Fruit fly (Drosophila melanogaster): ENCODE measurements around the gene CG7201.

The CG7201 gene

dm6 chr3L:8306880-8307279 is 11.8 kb upstream of the CG7201 start, which contains the start of gene Gr66a:
Gene Gr66a (minus strand): TSS chr3L:8306980.
- TF ChIP-seq ovo (GFP tag; optimal IDR thresholded peaks at IDR 0.05) (no peak), CG12768 (GFP tag; optimal IDR thresholded peaks at IDR 0.05) (no peak), kay (GFP tag; ENCODE audit: borderline replicate concordance) (no peak), CG7045 (GFP tag; optimal IDR thresholded peaks at IDR 0.05) (no peak), cnc (optimal IDR thresholded peaks at IDR 0.05) (no peak)

dm6 chr3L:8303912-8304311 is 8.8 kb upstream of the CG7201 start, which contains the start of the genes CG7194 and Sbp2:
Gene CG7194 (minus strand): TSS chr3L:8304059.
Gene Sbp2 (plus strand): TSS chr3L:8304157.
- TF ChIP-seq CG12768 (GFP tag; optimal IDR thresholded peaks at IDR 0.05) (peak; percentile 18), CG11617 (GFP tag; optimal IDR thresholded peaks at IDR 0.05) (peak; percentile 9), CG33017 (tag; optimal IDR thresholded peaks at IDR 0.05) (peak; percentile 25), cic (GFP tag; optimal IDR thresholded peaks at IDR 0.05) (no peak), CG14711 (tag; optimal IDR thresholded peaks at IDR 0.05) (no peak), CG1620 (GFP tag; optimal IDR thresholded peaks at IDR 0.05) (no peak), bab1 (GFP tag; optimal IDR thresholded peaks at IDR 0.05) (peak; percentile 15)

dm6 chr3L:8299224-8300130 is 4.3 kb upstream of the CG7201 start, which contains the start of the genes Arl5 and CG13671:
Gene Arl5 (minus strand): TSS chr3L:8299839.
Gene CG13671 (plus strand): TSS chr3L:8300064.
- peak; percentile 66 for TF ChIP-seq CG1620 (GFP tag; optimal IDR thresholded peaks at IDR 0.05)
- no peak for TF ChIP-seq Hr96 (GFP tag; optimal IDR thresholded peaks at IDR 0.05)
- peak; percentile 60 for TF ChIP-seq Clk (GFP tag; optimal IDR thresholded peaks at IDR 0.05)
- TF ChIP-seq tj (GFP tag; optimal IDR thresholded peaks at IDR 0.05): peak; percentile 31
- no peak for TF ChIP-seq toe (GFP tag; optimal IDR thresholded peaks at IDR 0.05)
- TF ChIP-seq CG7045 (GFP tag; optimal IDR thresholded peaks at IDR 0.05): peak; percentile 66
- TF ChIP-seq CG5204 (GFP tag; optimal IDR thresholded peaks at IDR 0.05): no peak
- peak; percentile 57 for TF ChIP-seq CG12768 (GFP tag; optimal IDR thresholded peaks at IDR 0.05)
- peak; percentile 72 for TF ChIP-seq Crg-1 (GFP tag; optimal IDR thresholded peaks at IDR 0.05)
- TF ChIP-seq Mnt (GFP tag; optimal IDR thresholded peaks at IDR 0.05): peak; percentile 32
- peak; percentile 100 for TF ChIP-seq pad (GFP tag; optimal IDR thresholded peaks at IDR 0.05)
- TF ChIP-seq CG14711 (tag; optimal IDR thresholded peaks at IDR 0.05): peak; percentile 83
- peak; percentile 82 for TF ChIP-seq CG11617 (GFP tag; optimal IDR thresholded peaks at IDR 0.05)
- no peak for TF ChIP-seq cnc (optimal IDR thresholded peaks at IDR 0.05)
- peak; percentile 44 for TF ChIP-seq CG33017 (tag; optimal IDR thresholded peaks at IDR 0.05)
- TF ChIP-seq kay (GFP tag; ENCODE audit: borderline replicate concordance): no peak
- peak; percentile 80 for TF ChIP-seq CG7101 (tag; optimal IDR thresholded peaks at IDR 0.05)
- peak; percentile 84 for TF ChIP-seq bab1 (GFP tag; optimal IDR thresholded peaks at IDR 0.05)
- peak; percentile 54 for TF ChIP-seq cic (GFP tag; optimal IDR thresholded peaks at IDR 0.05)
- TF ChIP-seq ovo (GFP tag; optimal IDR thresholded peaks at IDR 0.05): peak; percentile 83

- TF ChIP-seq CG1620 (GFP tag; optimal IDR thresholded peaks at IDR 0.05) (no peak), Mnt (GFP tag; optimal IDR thresholded peaks at IDR 0.05) (peak; percentile 68), CG14711 (tag; optimal IDR thresholded peaks at IDR 0.05) (no peak), kay (GFP tag; ENCODE audit: borderline replicate concordance) (no peak), Hr96 (GFP tag; optimal IDR thresholded peaks at IDR 0.05) (no peak), cic (GFP tag; optimal IDR thresholded peaks at IDR 0.05) (peak; percentile 24), toe (GFP tag; optimal IDR thresholded peaks at IDR 0.05) (no peak), CG33017 (tag; optimal IDR thresholded peaks at IDR 0.05) (no peak), CG12768 (GFP tag; optimal IDR thresholded peaks at IDR 0.05) (no peak), CG5204 (GFP tag; optimal IDR thresholded peaks at IDR 0.05) (no peak), ovo (GFP tag; optimal IDR thresholded peaks at IDR 0.05) (no peak)
Measured at dm6 chr3L:8297488-8297887, 2.4 kb upstream of the CG7201 start.

dm6 chr3L:8296941-8297340 is 1.8 kb upstream of the CG7201 start, which contains the start of gene Rab19:
Gene Rab19 (plus strand): TSS chr3L:8297018.
- TF ChIP-seq CG33017 (tag; optimal IDR thresholded peaks at IDR 0.05) (no peak), bab1 (GFP tag; optimal IDR thresholded peaks at IDR 0.05) (peak; percentile 0), kay (GFP tag; ENCODE audit: borderline replicate concordance) (peak; percentile 96)

- TF ChIP-seq pad (GFP tag; optimal IDR thresholded peaks at IDR 0.05) (peak; percentile 33), CG1620 (GFP tag; optimal IDR thresholded peaks at IDR 0.05) (peak; percentile 2), CG7101 (tag; optimal IDR thresholded peaks at IDR 0.05) (no peak), toe (GFP tag; optimal IDR thresholded peaks at IDR 0.05) (peak; percentile 52), Crg-1 (GFP tag; optimal IDR thresholded peaks at IDR 0.05) (peak; percentile 43), bab1 (GFP tag; optimal IDR thresholded peaks at IDR 0.05) (peak; percentile 32), CG14711 (tag; optimal IDR thresholded peaks at IDR 0.05) (peak; percentile 45), Clk (GFP tag; optimal IDR thresholded peaks at IDR 0.05) (no peak), Mnt (GFP tag; optimal IDR thresholded peaks at IDR 0.05) (no peak), kay (GFP tag; ENCODE audit: borderline replicate concordance) (peak; percentile 11), CG12768 (GFP tag; optimal IDR thresholded peaks at IDR 0.05) (peak; percentile 52), Hr96 (GFP tag; optimal IDR thresholded peaks at IDR 0.05) (peak; percentile 58), cnc (optimal IDR thresholded peaks at IDR 0.05) (no peak), CG5204 (GFP tag; optimal IDR thresholded peaks at IDR 0.05) (no peak), cic (GFP tag; optimal IDR thresholded peaks at IDR 0.05) (peak; percentile 54)
Measured at dm6 chr3L:8289336-8290258, 5.5 kb downstream of the CG7201 start, which contains the start of gene cert. Gene cert (minus strand): TSS chr3L:8289870.

All from whole organism, adult.